Fruit fly (Drosophila melanogaster) whole organism, prepupa: ENCODE data around the gene Pdfr.

Experiments used
- Blimp-1 ChIP-seq: fragments of 200-800 bp; sonication (Bioruptor generic); optimal IDR thresholded peaks from 3 replicates; lab custom pipeline; 2017; ENCODE audit warnings: missing biosample characterization, missing genetic modification characterization, mild to moderate bottlenecking, moderate library complexity, missing genetic modification reagents
- CG11294 ChIP-seq: fragments of 200-800 bp; sonication (Bioruptor generic); IDR thresholded peaks from 2 replicates; pipeline ENCODE4 v1.3.6; 2022; ENCODE audit warnings: missing biosample characterization, missing genetic modification characterization
- CG11902 ChIP-seq: fragments of 200-800 bp; sonication (Bioruptor generic); optimal IDR thresholded peaks from 3 replicates; lab custom pipeline; 2016; ENCODE audit warnings: missing biosample characterization, missing genetic modification characterization
- CG15336 ChIP-seq: fragments of 200-800 bp; sonication (Bioruptor generic); IDR thresholded peaks from 2 replicates; pipeline ENCODE4 v1.3.6; 2022; ENCODE audit warnings: missing biosample characterization, missing genetic modification characterization
- CG1621 ChIP-seq: fragments of 200-800 bp; sonication (Bioruptor generic); optimal IDR thresholded peaks from 3 replicates; lab custom pipeline; 2018; ENCODE audit warnings: missing biosample characterization, mild to moderate bottlenecking, missing genetic modification characterization
- CG3032 ChIP-seq: fragments of 200-800 bp; optimal IDR thresholded peaks from 2 replicates; lab custom pipeline; 2019; ENCODE audit warnings: missing biosample characterization, mild to moderate bottlenecking, missing genetic modification characterization, moderate library complexity
- CG32006 ChIP-seq: fragments of 200-800 bp; sonication (Bioruptor generic); optimal IDR thresholded peaks from 3 replicates; lab custom pipeline; 2017; ENCODE audit warnings: missing biosample characterization, mild to moderate bottlenecking, missing genetic modification characterization
- CG34406 ChIP-seq: fragments of 200-800 bp; sonication (Bioruptor generic); optimal IDR thresholded peaks from 3 replicates; lab custom pipeline; 2016; ENCODE audit warnings: missing biosample characterization, missing genetic modification characterization
- CG3919 ChIP-seq: fragments of 200-800 bp; sonication (Bioruptor generic); optimal IDR thresholded peaks from 3 replicates; lab custom pipeline; 2016; ENCODE audit warnings: missing biosample characterization, missing genetic modification characterization
- CG6163 ChIP-seq: fragments of 200-800 bp; sonication (Bioruptor generic); IDR thresholded peaks from 3 replicates; pipeline ENCODE4 v1.3.6; 2022; ENCODE audit warnings: missing biosample characterization, missing genetic modification characterization
- CG6276 ChIP-seq: fragments of 200-800 bp; sonication (Bioruptor generic); optimal IDR thresholded peaks from 2 replicates; lab custom pipeline; 2017; ENCODE audit warnings: missing biosample characterization, mild to moderate bottlenecking, missing genetic modification characterization
- CG6808 ChIP-seq: fragments of 200-800 bp; sonication (Bioruptor generic); optimal IDR thresholded peaks from 3 replicates; lab custom pipeline; 2017; ENCODE audit warnings: missing biosample characterization, missing genetic modification characterization, mild to moderate bottlenecking, moderate library complexity, missing genetic modification reagents
- CG6854 ChIP-seq: fragments of 200-800 bp; sonication (Bioruptor generic); optimal IDR thresholded peaks from 2 replicates; lab custom pipeline; 2017; ENCODE audit warnings: missing biosample characterization, mild to moderate bottlenecking, missing genetic modification characterization
- CG7368 ChIP-seq: fragments of 200-800 bp; sonication (Bioruptor generic); optimal IDR thresholded peaks from 3 replicates; lab custom pipeline; 2016; ENCODE audit warnings: missing biosample characterization, missing genetic modification characterization
- CG9139 ChIP-seq: fragments of 200-800 bp; sonication (Bioruptor generic); optimal IDR thresholded peaks from 3 replicates; lab custom pipeline; 2017; ENCODE audit warnings: missing biosample characterization, mild to moderate bottlenecking, missing genetic modification characterization
- Eip78C ChIP-seq: fragments of 200-800 bp; sonication (Bioruptor generic); peaks from one replicate; lab custom pipeline; 2016; ENCODE audit warnings: missing biosample characterization, missing genetic modification characterization
- Eip93F ChIP-seq: fragments of 200-800 bp; sonication (Bioruptor generic); optimal IDR thresholded peaks from 2 replicates; lab custom pipeline; 2016; ENCODE audit warnings: missing biosample characterization, mild to moderate bottlenecking, missing genetic modification characterization
- Ets21C ChIP-seq: fragments of 200-800 bp; sonication (Bioruptor generic); optimal IDR thresholded peaks from 3 replicates; lab custom pipeline; 2016; ENCODE audit warnings: missing biosample characterization, missing genetic modification characterization
- Ets96B ChIP-seq: fragments of 200-800 bp; optimal IDR thresholded peaks from 2 replicates; lab custom pipeline; 2019; ENCODE audit warnings: missing biosample characterization, mild to moderate bottlenecking, missing genetic modification characterization, moderate library complexity
- Lpt ChIP-seq: fragments of 200-800 bp; sonication (Bioruptor generic); optimal IDR thresholded peaks from 3 replicates; lab custom pipeline; 2016; ENCODE audit warnings: missing biosample characterization, missing genetic modification characterization
- Met ChIP-seq: fragments of 200-800 bp; sonication (Bioruptor generic); optimal IDR thresholded peaks from 3 replicates; lab custom pipeline; 2016; ENCODE audit warnings: missing biosample characterization, missing genetic modification characterization
- OdsH ChIP-seq: fragments of 200-800 bp; sonication (Bioruptor generic); optimal IDR thresholded peaks from 3 replicates; lab custom pipeline; 2016; ENCODE audit warnings: missing biosample characterization, missing genetic modification characterization
- Smox ChIP-seq: fragments of 200-800 bp; sonication (Bioruptor generic); optimal IDR thresholded peaks from 3 replicates; lab custom pipeline; 2016; ENCODE audit warnings: missing biosample characterization, missing genetic modification characterization
- acj6 ChIP-seq: fragments of 200-800 bp; sonication (Bioruptor generic); optimal IDR thresholded peaks from 3 replicates; lab custom pipeline; 2016; ENCODE audit warnings: missing biosample characterization, missing genetic modification characterization
- cyc ChIP-seq: fragments of 200-800 bp; sonication (Bioruptor generic); optimal IDR thresholded peaks from 3 replicates; lab custom pipeline; 2016; ENCODE audit warnings: missing biosample characterization, missing genetic modification characterization
- dac ChIP-seq: fragments of 200-800 bp; sonication (Bioruptor generic); optimal IDR thresholded peaks from 2 replicates; lab custom pipeline; 2017; ENCODE audit warnings: missing biosample characterization, mild to moderate bottlenecking, missing genetic modification characterization
- dsx ChIP-seq: fragments of 200-800 bp; optimal IDR thresholded peaks from 3 replicates; lab custom pipeline; 2019; ENCODE audit warnings: missing biosample characterization, mild to moderate bottlenecking, missing genetic modification characterization, moderate library complexity; ENCODE audit not compliant: poor library complexity, severe bottlenecking
- eg ChIP-seq: fragments of 200-800 bp; sonication (Bioruptor generic); IDR thresholded peaks from 3 replicates; pipeline ENCODE4 v1.3.6; 2022; ENCODE audit warnings: missing biosample characterization, missing genetic modification characterization
- esn ChIP-seq: fragments of 200-800 bp; sonication (Bioruptor generic); optimal IDR thresholded peaks from 2 replicates; lab custom pipeline; 2016; ENCODE audit warnings: missing biosample characterization, mild to moderate bottlenecking, missing genetic modification characterization, moderate library complexity
- fd59A ChIP-seq: fragments of 200-800 bp; sonication (Bioruptor generic); optimal IDR thresholded peaks from 2 replicates; lab custom pipeline; 2017; ENCODE audit warnings: missing biosample characterization, mild to moderate bottlenecking, missing genetic modification characterization, missing genetic modification reagents
- fd85E ChIP-seq: fragments of 200-800 bp; sonication (Bioruptor generic); optimal IDR thresholded peaks from 3 replicates; lab custom pipeline; 2016; ENCODE audit warnings: missing biosample characterization, missing genetic modification characterization
- fkh ChIP-seq: fragments of 200-800 bp; sonication (Bioruptor generic); optimal IDR thresholded peaks from 3 replicates; lab custom pipeline; 2017; ENCODE audit warnings: missing biosample characterization, mild to moderate bottlenecking, missing genetic modification characterization, moderate library complexity
- spab ChIP-seq: fragments of 200-800 bp; sonication (Bioruptor generic); optimal IDR thresholded peaks from 2 replicates; lab custom pipeline; 2017; ENCODE audit warnings: missing biosample characterization, mild to moderate bottlenecking, missing genetic modification characterization, missing genetic modification reagents
- ss ChIP-seq, 2 experiments: fragments of 200-800 bp; sonication (Bioruptor generic); optimal IDR thresholded peaks; 2 replicates in 1 of 2; 3 replicates in 1 of 2; lab custom pipeline; 2017 to 2018; ENCODE audit warnings: mild to moderate bottlenecking in 2 of 2, missing biosample characterization in 2 of 2, missing genetic modification characterization in 2 of 2, moderate library complexity in 1 of 2
- svp ChIP-seq: fragments of 200-800 bp; sonication (Bioruptor generic); peaks from one replicate; lab custom pipeline; 2016; ENCODE audit warnings: missing biosample characterization, missing genetic modification characterization
- topi ChIP-seq: fragments of 200-800 bp; sonication (Bioruptor generic); optimal IDR thresholded peaks from 3 replicates; lab custom pipeline; 2016; ENCODE audit warnings: missing biosample characterization, missing genetic modification characterization
- vri ChIP-seq: fragments of 200-800 bp; sonication (Bioruptor generic); optimal IDR thresholded peaks from 3 replicates; lab custom pipeline; 2016; ENCODE audit warnings: missing biosample characterization, mild to moderate bottlenecking, missing genetic modification characterization

Pdfr gene

dm6 chrX:2589446-2590038 lies 37.5 kb downstream of the Pdfr start (continued):
- TF ChIP-seq CG6808 = peak; percentile 41
- TF ChIP-seq Ets21C = peak; percentile 92
- TF ChIP-seq Blimp-1 (GFP tag; lab: Kevin White, UChicago) = peak; percentile 79
- peak; percentile 96 for TF ChIP-seq CG32006 (GFP tag; lab: Kevin White, UChicago)
- TF ChIP-seq Eip78C (GFP tag; lab: Kevin White, UChicago) = peak; percentile 97
- peak; percentile 91 for TF ChIP-seq CG6276 (GFP tag; lab: Kevin White, UChicago)
- TF ChIP-seq CG9139 (GFP tag; lab: Kevin White, UChicago) = peak; percentile 31
- TF ChIP-seq dsx (GFP tag; lab: Kevin White, UChicago) = peak; percentile 64
- TF ChIP-seq fd59A (GFP tag; lab: Kevin White, UChicago) = peak; percentile 71
- peak; percentile 98 for TF ChIP-seq eg
- TF ChIP-seq CG6163 (GFP tag; lab: Robert Waterston, UW) = peak; percentile 96
- TF ChIP-seq CG11294 (GFP tag; lab: Robert Waterston, UW) = peak; percentile 92
- TF ChIP-seq CG3032 (tag; lab: Kevin White, UChicago) = peak; percentile 81
- TF ChIP-seq Ets96B (tag; lab: Kevin White, UChicago) = peak; percentile 77
- TF ChIP-seq OdsH (GFP tag; lab: Kevin White, UChicago) = peak; percentile 96
- TF ChIP-seq Smox (GFP tag; lab: Kevin White, UChicago) = peak; percentile 93
- peak; percentile 81 for TF ChIP-seq CG1621 (tag; lab: Kevin White, UChicago)

dm6 chrX:2590607-2591006 lies 38.6 kb downstream of the Pdfr start:
- TF ChIP-seq CG34406 (GFP tag; lab: Kevin White, UChicago) = no peak
- TF ChIP-seq CG6854 (GFP tag; lab: Kevin White, UChicago) = no peak
- peak; percentile 68 for TF ChIP-seq svp (GFP tag; lab: Kevin White, UChicago)
- TF ChIP-seq spab (GFP tag; lab: Kevin White, UChicago) = no peak
- no peak for TF ChIP-seq CG3919 (GFP tag; lab: Kevin White, UChicago)
- no peak for TF ChIP-seq OdsH (GFP tag; lab: Kevin White, UChicago)
- peak; percentile 59 for TF ChIP-seq fkh (GFP tag; lab: Kevin White, UChicago)
- TF ChIP-seq Smox (GFP tag; lab: Kevin White, UChicago) = no peak

dm6 chrX:2591315-2591999 lies 39.5 kb downstream of the Pdfr start:
- TF ChIP-seq Ets96B (tag; lab: Kevin White, UChicago) (no peak), ss (GFP tag; optimal IDR thresholded peaks at IDR 0.05; lab: Kevin White, UChicago) (no peak), CG9139 (GFP tag; lab: Kevin White, UChicago) (no peak), CG3032 (tag; lab: Kevin White, UChicago) (no peak), Met (GFP tag; lab: Kevin White, UChicago) (peak; percentile 13), Blimp-1 (GFP tag; lab: Kevin White, UChicago) (no peak), CG6163 (GFP tag; lab: Robert Waterston, UW) (no peak), Smox (GFP tag; lab: Kevin White, UChicago) (peak; percentile 13), CG6276 (GFP tag; lab: Kevin White, UChicago) (no peak), spab (GFP tag; lab: Kevin White, UChicago) (no peak), OdsH (GFP tag; lab: Kevin White, UChicago) (no peak), cyc (no peak), topi (GFP tag; lab: Kevin White, UChicago) (peak; percentile 8), esn (GFP tag; lab: Kevin White, UChicago) (peak; percentile 1), CG34406 (GFP tag; lab: Kevin White, UChicago) (no peak), acj6 (GFP tag; lab: Kevin White, UChicago) (no peak), CG11294 (GFP tag; lab: Robert Waterston, UW) (no peak), CG1621 (tag; lab: Kevin White, UChicago) (no peak), eg (no peak), Eip78C (GFP tag; lab: Kevin White, UChicago) (peak; percentile 64), Eip93F (GFP tag; lab: Kevin White, UChicago) (no peak), CG11902 (GFP tag; lab: Kevin White, UChicago) (no peak), dac (GFP tag; lab: Kevin White, UChicago) (no peak), CG6854 (GFP tag; lab: Kevin White, UChicago) (no peak), fd85E (no peak), fkh (GFP tag; lab: Kevin White, UChicago) (peak; percentile 3), Lpt (no peak), CG7368 (GFP tag; lab: Kevin White, UChicago) (no peak), svp (GFP tag; lab: Kevin White, UChicago) (peak; percentile 72), vri (peak; percentile 67), CG32006 (GFP tag; lab: Kevin White, UChicago) (no peak), CG15336 (no peak)
